Worm (Caenorhabditis elegans) whole organism, L1 larva: ENCODE data around the gene mpdu-1.
A peak's percentile ranks its signal among the peaks of the same experiment; 100 is the strongest.

Experiments used
- C16A3.4 ChIP-seq: fragments of 150-350 bp; optimal IDR thresholded peaks from 2 replicates; lab custom pipeline; 2014; ENCODE audit warnings: missing biosample characterization, missing genetic modification characterization
- F16B12.6 ChIP-seq: fragments of 150-350 bp; optimal IDR thresholded peaks from 2 replicates; lab custom pipeline; 2014; ENCODE audit warnings: missing biosample characterization, missing genetic modification characterization
- Y116A8C.19 ChIP-seq: sonication (generic microtip); optimal IDR thresholded peaks from 2 replicates; lab custom pipeline; 2016; ENCODE audit warnings: missing compliant biosample characterization, missing genetic modification characterization, borderline replicate concordance
- aha-1 ChIP-seq: fragments of 150-350 bp; optimal IDR thresholded peaks from 2 replicates; lab custom pipeline; 2014; ENCODE audit warnings: missing biosample characterization, missing genetic modification characterization
- alr-1 ChIP-seq: fragments of 200-800 bp; sonication (Bioruptor generic); optimal IDR thresholded peaks from 2 replicates; lab custom pipeline; 2018; ENCODE audit warnings: borderline replicate concordance, mild to moderate bottlenecking, missing genetic modification characterization, missing compliant biosample characterization
- ama-1 ChIP-seq: fragments of 150-350 bp; optimal IDR thresholded peaks from 2 replicates; lab custom pipeline; 2014
- blmp-1 ChIP-seq: fragments of 150-350 bp; optimal IDR thresholded peaks from 2 replicates; lab custom pipeline; 2014; ENCODE audit warnings: missing biosample characterization, missing genetic modification characterization
- ceh-63 ChIP-seq: fragments of 200-800 bp; sonication (Bioruptor generic); optimal IDR thresholded peaks from 2 replicates; lab custom pipeline; 2018; ENCODE audit warnings: mild to moderate bottlenecking, missing genetic modification characterization, missing compliant biosample characterization
- ceh-82 ChIP-seq, 3 experiments: fragments of 150-350 bp in 1 of 3; sonication (generic microtip) in 2 of 3; optimal IDR thresholded peaks; 2 replicates each; lab custom pipeline; 2014 to 2017; ENCODE audit warnings: missing biosample characterization in 3 of 3, missing genetic modification characterization in 3 of 3
- ces-1 ChIP-seq: fragments of 150-350 bp; optimal IDR thresholded peaks from 2 replicates; lab custom pipeline; 2014; ENCODE audit warnings: missing biosample characterization, missing genetic modification reagents, missing genetic modification characterization
- dpl-1 ChIP-seq, 3 experiments: fragments of 150-350 bp in 2 of 3; sonication (generic microtip) in 1 of 3; optimal IDR thresholded peaks; 2 replicates each; lab custom pipeline; 2014 to 2017; ENCODE audit warnings: missing biosample characterization in 3 of 3, missing genetic modification characterization in 3 of 3, missing genetic modification reagents in 3 of 3
- dsc-1 ChIP-seq: sonication (generic microtip); optimal IDR thresholded peaks from 2 replicates; lab custom pipeline; 2016; ENCODE audit warnings: mild to moderate bottlenecking, missing genetic modification characterization, missing compliant biosample characterization
- egl-13 ChIP-seq: sonication (generic microtip); optimal IDR thresholded peaks from 2 replicates; lab custom pipeline; 2016; ENCODE audit warnings: missing genotype, missing genetic modification reagents, missing genetic modification characterization, missing compliant biosample characterization
- egl-27 ChIP-seq, 2 experiments: fragments of 150-350 bp in 1 of 2; sonication (generic microtip); optimal IDR thresholded peaks; 3 replicates each; lab custom pipeline; 2017 to 2018; ENCODE audit warnings: missing biosample characterization in 2 of 2, missing genetic modification characterization in 2 of 2, missing genetic modification reagents in 2 of 2
- elt-3 ChIP-seq, 6 experiments: fragments of 150-350 bp in 1 of 6; sonication (generic microtip); optimal IDR thresholded peaks; 2 replicates each; lab custom pipeline; 2017 to 2018; ENCODE audit warnings: missing biosample characterization in 6 of 6, missing genetic modification characterization in 6 of 6, inconsistent platforms in 1 of 6
- fkh-4 ChIP-seq: sonication (generic microtip); optimal IDR thresholded peaks from 2 replicates; lab custom pipeline; 2016; ENCODE audit warnings: missing compliant biosample characterization, missing genetic modification characterization, borderline replicate concordance
- fkh-8 ChIP-seq: sonication (generic microtip); optimal IDR thresholded peaks from 2 replicates; lab custom pipeline; 2016; ENCODE audit warnings: mild to moderate bottlenecking, missing genetic modification characterization, missing compliant biosample characterization
- fos-1 ChIP-seq: fragments of 150-350 bp; optimal IDR thresholded peaks from 2 replicates; lab custom pipeline; 2014; ENCODE audit warnings: missing biosample characterization, missing genetic modification characterization
- hpl-2 ChIP-seq: fragments of 150-350 bp; optimal IDR thresholded peaks from 2 replicates; lab custom pipeline; 2014; ENCODE audit warnings: missing biosample characterization, missing genetic modification reagents, missing genetic modification characterization
- isw-1 ChIP-seq: fragments of 200-800 bp; sonication (Bioruptor generic); IDR thresholded peaks from 2 replicates; pipeline ENCODE4 v1.3.6; 2022; ENCODE audit warnings: missing genetic modification characterization, missing compliant biosample characterization
- jun-1 ChIP-seq: fragments of 150-350 bp; optimal IDR thresholded peaks from 2 replicates; lab custom pipeline; 2014; ENCODE audit warnings: missing biosample characterization, missing genetic modification reagents, missing genetic modification characterization
- lin-15B ChIP-seq: fragments of 150-350 bp; sonication (generic microtip); optimal IDR thresholded peaks from 3 replicates; lab custom pipeline; 2014; ENCODE audit warnings: missing biosample characterization, missing genetic modification characterization
- lir-3 ChIP-seq: sonication (generic microtip); optimal IDR thresholded peaks from 2 replicates; lab custom pipeline; 2016; ENCODE audit warnings: mild to moderate bottlenecking, missing genetic modification characterization, moderate library complexity, missing compliant biosample characterization; ENCODE audit not compliant: poor library complexity
- lsy-2 ChIP-seq, 2 experiments: fragments of 150-350 bp; optimal IDR thresholded peaks; 2 replicates each; lab custom pipeline; 2014; ENCODE audit warnings: missing biosample characterization in 2 of 2, missing genetic modification characterization in 2 of 2
- mdl-1 ChIP-seq, 2 experiments: fragments of 150-350 bp; optimal IDR thresholded peaks; 2 replicates each; lab custom pipeline; 2014 to 2017; ENCODE audit warnings: missing biosample characterization in 2 of 2, missing genetic modification characterization in 2 of 2, inconsistent platforms in 1 of 2
- nhr-19 ChIP-seq: fragments of 200-800 bp; sonication (Bioruptor generic); conservative IDR thresholded peaks from 2 replicates; pipeline ENCODE4 v1.3.6; 2022; ENCODE audit warnings: missing genetic modification characterization, missing compliant biosample characterization
- nhr-20 ChIP-seq: sonication (generic microtip); optimal IDR thresholded peaks from 2 replicates; lab custom pipeline; 2016; ENCODE audit warnings: mild to moderate bottlenecking, missing genetic modification characterization, missing compliant biosample characterization
- nhr-28 ChIP-seq: fragments of 150-350 bp; optimal IDR thresholded peaks from 2 replicates; lab custom pipeline; 2014; ENCODE audit warnings: missing biosample characterization, missing genetic modification characterization
- nhr-47 ChIP-seq: sonication (generic microtip); optimal IDR thresholded peaks from 2 replicates; lab custom pipeline; 2016; ENCODE audit warnings: mild to moderate bottlenecking, missing genetic modification characterization, moderate library complexity, missing compliant biosample characterization
- nhr-90 ChIP-seq: sonication (generic microtip); optimal IDR thresholded peaks from 2 replicates; lab custom pipeline; 2016; ENCODE audit warnings: mild to moderate bottlenecking, missing genetic modification characterization, missing compliant biosample characterization; ENCODE audit not compliant: poor library complexity
- pag-3 ChIP-seq: sonication (generic microtip); optimal IDR thresholded peaks from 2 replicates; lab custom pipeline; 2017; ENCODE audit warnings: missing genetic modification characterization, mild to moderate bottlenecking, missing compliant biosample characterization, antibody characterized with exemption, borderline replicate concordance; ENCODE audit not compliant: insufficient read depth
- pax-3 ChIP-seq: fragments of 200-800 bp; sonication (Bioruptor generic); optimal IDR thresholded peaks from 2 replicates; lab custom pipeline; 2018; ENCODE audit warnings: mild to moderate bottlenecking, missing genetic modification characterization, moderate library complexity, missing compliant biosample characterization
- skn-1 ChIP-seq: fragments of 150-350 bp; optimal IDR thresholded peaks from 2 replicates; lab custom pipeline; 2014; ENCODE audit warnings: missing biosample characterization, missing genetic modification characterization
- sox-4 ChIP-seq: sonication (generic microtip); optimal IDR thresholded peaks from 2 replicates; lab custom pipeline; 2016; ENCODE audit warnings: missing genetic modification characterization, missing compliant biosample characterization
- sup-37 ChIP-seq: fragments of 200-800 bp; sonication (Bioruptor generic); optimal IDR thresholded peaks from 2 replicates; lab custom pipeline; 2018; ENCODE audit warnings: mild to moderate bottlenecking, missing genetic modification characterization, missing compliant biosample characterization
- tlp-1 ChIP-seq: fragments of 150-350 bp; optimal IDR thresholded peaks from 2 replicates; lab custom pipeline; 2014; ENCODE audit warnings: missing biosample characterization, missing genetic modification characterization
- unc-130 ChIP-seq: fragments of 150-350 bp; optimal IDR thresholded peaks from 2 replicates; lab custom pipeline; 2017; ENCODE audit warnings: missing biosample characterization, missing genetic modification characterization, inconsistent platforms
- unc-30 ChIP-seq: sonication (generic microtip); optimal IDR thresholded peaks from 2 replicates; lab custom pipeline; 2017; ENCODE audit warnings: missing biosample characterization, missing genetic modification characterization
- unc-86 ChIP-seq: sonication (generic microtip); optimal IDR thresholded peaks from 2 replicates; lab custom pipeline; 2016; ENCODE audit warnings: missing genetic modification characterization, missing compliant biosample characterization
- unc-98 ChIP-seq: fragments of 200-800 bp; sonication (Bioruptor generic); IDR thresholded peaks from 2 replicates; pipeline ENCODE4 v1.3.6; 2022; ENCODE audit warnings: missing genetic modification characterization, missing compliant biosample characterization
- vab-15 ChIP-seq: sonication (generic microtip); optimal IDR thresholded peaks from 2 replicates; lab custom pipeline; 2017; ENCODE audit warnings: missing genotype, mild to moderate bottlenecking, missing genetic modification characterization, missing compliant biosample characterization
- xbp-1 ChIP-seq: sonication (generic microtip); optimal IDR thresholded peaks from 2 replicates; lab custom pipeline; 2016; ENCODE audit warnings: missing genetic modification characterization, missing compliant biosample characterization
- ztf-11 ChIP-seq, 2 experiments: sonication (generic microtip); optimal IDR thresholded peaks; 2 replicates each; lab custom pipeline; 2016 to 2017; ENCODE audit warnings: missing genetic modification characterization in 2 of 2, missing biosample characterization in 1 of 2, missing compliant biosample characterization in 1 of 2
- ztf-4 ChIP-seq: fragments of 150-350 bp; optimal IDR thresholded peaks from 2 replicates; lab custom pipeline; 2014; ENCODE audit warnings: missing biosample characterization, missing genetic modification characterization

The mpdu-1 gene

ce11 chrV:8348959-8349389 is 10.0 kb downstream of the mpdu-1 start (continued):
- peak; percentile 22 for TF ChIP-seq unc-130
- TF ChIP-seq unc-98, result no peak
- TF ChIP-seq sup-37 (GFP tag; lab: Kevin White, UChicago), result peak; percentile 73
- TF ChIP-seq unc-30 (tag; lab: Kevin White, UChicago), result no peak
- no peak for TF ChIP-seq fkh-4 (tag; lab: Kevin White, UChicago)
- TF ChIP-seq nhr-90 (tag; lab: Kevin White, UChicago), result peak; percentile 96
- TF ChIP-seq pax-3 (tag; lab: Kevin White, UChicago), result peak; percentile 74
- TF ChIP-seq ceh-82 (tag; optimal IDR thresholded peaks at IDR 0.05; lab: Kevin White, UChicago), result peak; percentile 85 to 86 (median 85)
- no peak for TF ChIP-seq pag-3 (tag; lab: Kevin White, UChicago)
- TF ChIP-seq, all 84 proteins: peak for 58

- TF ChIP-seq elt-3 (tag; optimal IDR thresholded peaks at IDR 0.05; lab: Kevin White, UChicago) (no peak), dsc-1 (tag; lab: Kevin White, UChicago) (no peak), nhr-28 (no peak), vab-15 (tag; lab: Kevin White, UChicago) (no peak), ztf-4 (tag; lab: Kevin White, UChicago) (no peak), nhr-20 (tag; lab: Kevin White, UChicago) (no peak), hpl-2 (GFP tag; lab: Kevin White, UChicago) (no peak), lir-3 (no peak), ama-1 (lab: Kevin White, UChicago) (no peak), blmp-1 (tag; lab: Kevin White, UChicago) (no peak), C16A3.4 (tag; lab: Kevin White, UChicago) (no peak), jun-1 (no peak)
Observed at ce11 chrV:8345436-8345835, 13.5 kb downstream of the mpdu-1 start, which contains the start of gene C08D8.1. Gene C08D8.1 (plus strand): TSS chrV:8345759.

ce11 chrV:8342416-8342815 is 16.5 kb downstream of the mpdu-1 start:
- TF ChIP-seq tlp-1 (tag; lab: Kevin White, UChicago), result no peak
- no peak for TF ChIP-seq xbp-1 (tag; lab: Kevin White, UChicago)
- no peak for TF ChIP-seq F16B12.6 (tag; lab: Kevin White, UChicago)
- no peak for TF ChIP-seq lin-15B (tag; lab: Kevin White, UChicago)
- no peak for TF ChIP-seq unc-86 (tag; lab: Kevin White, UChicago)
- no peak for TF ChIP-seq mdl-1 (tag; optimal IDR thresholded peaks at IDR 0.05; lab: Kevin White, UChicago)
- TF ChIP-seq ces-1 (GFP tag; lab: Kevin White, UChicago), result no peak
- TF ChIP-seq sox-4 (tag; lab: Kevin White, UChicago), result peak; percentile 8
- TF ChIP-seq nhr-47 (tag; lab: Kevin White, UChicago), result peak; percentile 44
- no peak for TF ChIP-seq Y116A8C.19 (tag; lab: Kevin White, UChicago)
- peak; percentile 58 for TF ChIP-seq pax-3 (tag; lab: Kevin White, UChicago)
- TF ChIP-seq dpl-1 (GFP tag; optimal IDR thresholded peaks at IDR 0.05; lab: Kevin White, UChicago), result no peak
- no peak for TF ChIP-seq ztf-11 (tag; optimal IDR thresholded peaks at IDR 0.05; lab: Kevin White, UChicago)
- TF ChIP-seq lsy-2 (tag; optimal IDR thresholded peaks at IDR 0.05; lab: Kevin White, UChicago), result no peak
- TF ChIP-seq skn-1 (tag; lab: Kevin White, UChicago), result no peak
- TF ChIP-seq aha-1 (tag; lab: Kevin White, UChicago), result no peak
- TF ChIP-seq egl-27 (tag; optimal IDR thresholded peaks at IDR 0.05; lab: Kevin White, UChicago), result no peak
- no peak for TF ChIP-seq nhr-20 (tag; lab: Kevin White, UChicago)
- TF ChIP-seq pag-3 (tag; lab: Kevin White, UChicago), result no peak
- no peak for TF ChIP-seq nhr-90 (tag; lab: Kevin White, UChicago)
- TF ChIP-seq alr-1, result no peak
- TF ChIP-seq egl-13 (tag; lab: Kevin White, UChicago), result peak; percentile 65
- peak; percentile 38 for TF ChIP-seq fkh-8
- TF ChIP-seq isw-1 (GFP tag; lab: Robert Waterston, UW), result no peak
- TF ChIP-seq dsc-1 (tag; lab: Kevin White, UChicago), result peak; percentile 95
- no peak for TF ChIP-seq nhr-19 (GFP tag; lab: Robert Waterston, UW)
- no peak for TF ChIP-seq fos-1 (tag; lab: Kevin White, UChicago)
- TF ChIP-seq elt-3 (tag; optimal IDR thresholded peaks at IDR 0.05; lab: Kevin White, UChicago), result no peak
- TF ChIP-seq ceh-63 (GFP tag; lab: Kevin White, UChicago), result no peak
- no peak for TF ChIP-seq nhr-28
- no peak for TF ChIP-seq blmp-1 (tag; lab: Kevin White, UChicago)
